Worm (Caenorhabditis elegans): ENCODE measurements around the gene uggt-1.

ce11 chrX:7466682-7467081 is 34.1 kb downstream of the uggt-1 start:
- TF ChIP-seq unc-39 (tag; optimal IDR thresholded peaks at IDR 0.05) (no peak), nhr-25 (tag; optimal IDR thresholded peaks at IDR 0.05) (no peak), ceh-16 (tag; optimal IDR thresholded peaks at IDR 0.05) (no peak), jun-1 (tag; optimal IDR thresholded peaks at IDR 0.05) (no peak)
